Worm (Caenorhabditis elegans): ENCODE data around the gene F34H10.1.
"Not testable (repeated sequence)": the region's sequence is repeated elsewhere in the genome, so short reads cannot be mapped to it uniquely, and the experiment has no call there.

The F34H10.1 gene

ce11 chrX:9625824-9626223, at the start of gene F34H10.1:
F34H10.1 (plus strand) TSS chrX:9626124.
- TF ChIP-seq F37D6.2, ceh-62, egl-27 (tag; optimal IDR thresholded peaks at IDR 0.05): not testable (repeated sequence)

DNA sequence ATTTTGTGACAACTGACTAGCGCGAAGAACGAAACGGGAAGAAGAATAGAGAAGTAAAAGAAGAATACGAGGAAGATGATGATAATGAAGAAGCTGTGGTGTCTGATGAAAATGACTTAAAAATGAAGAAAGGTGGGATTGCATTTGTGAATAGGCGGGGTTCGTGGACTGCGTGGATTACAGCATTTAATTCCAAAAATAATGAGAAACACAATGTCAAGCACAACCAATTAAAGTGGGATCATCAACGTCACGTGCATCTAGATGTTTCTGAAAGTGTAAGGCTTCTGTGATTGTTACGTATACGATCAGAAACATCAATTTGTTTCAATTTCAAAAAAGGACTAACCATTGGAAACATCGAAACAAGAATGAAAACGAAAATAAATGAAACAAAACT, 49.0 kb upstream of the F34H10.1 start, which contains the start of gene glb-17:
TSS of gene glb-17 (minus strand) at position 101 of the 400 bp plus-strand sequence.
- TF ChIP-seq unc-62 (GFP tag; optimal IDR thresholded peaks at IDR 0.05 in 1 of 2): peak in 1 of 2 experiments; percentile 43
- no peak for TF ChIP-seq unc-62 (tag; optimal IDR thresholded peaks at IDR 0.05)
- TF ChIP-seq pha-4 (GFP tag; IDR thresholded peaks at IDR 0.05): no peak
- no peak for TF ChIP-seq pha-4 (tag; optimal IDR thresholded peaks at IDR 0.05)

DNA sequence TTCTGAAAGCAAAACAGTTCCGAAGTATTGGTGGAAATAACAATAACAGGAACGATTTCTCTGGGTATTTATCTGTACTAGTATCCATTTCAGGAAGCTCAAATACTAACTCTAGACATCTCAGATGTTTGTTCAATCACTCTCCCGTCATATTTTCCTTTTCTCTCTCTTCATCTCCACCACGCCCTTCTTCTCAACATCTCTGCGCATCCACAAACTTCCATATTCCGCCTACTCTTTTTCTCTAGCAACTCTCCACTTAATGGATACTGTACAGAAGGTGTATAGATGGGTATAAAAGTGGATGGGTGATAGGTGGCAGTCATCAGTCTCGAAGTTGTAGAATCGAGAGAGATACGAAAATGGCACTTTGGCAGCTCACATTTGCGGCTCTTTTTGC, 41.6 kb upstream of the F34H10.1 start, which contains the start of gene gpx-5:
TSS of gene gpx-5 (plus strand) at position 336 of the 400 bp plus-strand sequence.
- TF ChIP-seq mxl-3 (GFP tag; optimal IDR thresholded peaks at IDR 0.05) (peak; percentile 14), dve-1 (tag; optimal IDR thresholded peaks at IDR 0.05; ENCODE audit: insufficient read depth) (peak; percentile 1), mdl-1 (tag; optimal IDR thresholded peaks at IDR 0.05) (peak in 1 of 2 experiments; percentile 30), aha-1 (tag) (peak; percentile 12), nhr-28 (tag; optimal IDR thresholded peaks at IDR 0.05) (peak; percentile 35), unc-62 (GFP tag; optimal IDR thresholded peaks at IDR 0.05 in 1 of 2) (peak in 1 of 2 experiments; percentile 87), unc-62 (tag; optimal IDR thresholded peaks at IDR 0.05) (no peak), T20F7.1 (GFP tag; optimal IDR thresholded peaks at IDR 0.05) (no peak), D1046.2 (GFP tag; IDR thresholded peaks at IDR 0.05) (no peak), set-16 (GFP tag; IDR thresholded peaks at IDR 0.05) (no peak)

DNA sequence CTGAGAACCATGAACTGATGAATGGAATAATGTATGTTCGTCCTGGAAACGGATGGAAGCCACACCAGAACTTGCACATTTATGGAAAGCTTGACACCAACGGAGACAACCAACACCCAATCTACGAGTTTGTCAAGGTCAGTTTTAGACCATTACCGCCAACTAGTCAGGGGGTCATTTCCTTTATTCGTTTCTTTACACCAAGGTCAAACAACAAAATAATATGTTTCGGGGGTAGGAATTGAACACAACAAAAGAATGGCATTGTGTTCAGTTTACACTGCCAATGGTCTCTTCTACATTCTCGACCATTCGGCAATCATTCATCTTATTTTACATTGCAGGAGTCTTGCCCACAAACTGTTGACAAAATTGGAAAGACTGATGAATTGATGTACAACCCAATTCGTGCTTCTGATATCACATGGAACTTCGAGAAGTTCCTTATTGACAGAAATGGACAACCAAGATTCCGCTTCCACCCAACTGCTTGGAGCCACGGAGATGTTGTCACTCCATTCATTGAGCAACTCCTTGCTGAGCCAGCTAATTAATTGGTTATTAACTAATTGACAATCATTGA, 40.2 kb upstream of the F34H10.1 start:
- TF ChIP-seq lin-13 (GFP tag; optimal IDR thresholded peaks at IDR 0.05) (no peak), duxl-1 (tag; optimal IDR thresholded peaks at IDR 0.05; ENCODE audit: poor library complexity) (no peak), unc-62 (GFP tag; optimal IDR thresholded peaks at IDR 0.05 in 1 of 2) (peak in 1 of 2 experiments; percentile 96), unc-62 (tag; optimal IDR thresholded peaks at IDR 0.05) (no peak), F37D6.2 (tag; optimal IDR thresholded peaks at IDR 0.05) (no peak)

DNA sequence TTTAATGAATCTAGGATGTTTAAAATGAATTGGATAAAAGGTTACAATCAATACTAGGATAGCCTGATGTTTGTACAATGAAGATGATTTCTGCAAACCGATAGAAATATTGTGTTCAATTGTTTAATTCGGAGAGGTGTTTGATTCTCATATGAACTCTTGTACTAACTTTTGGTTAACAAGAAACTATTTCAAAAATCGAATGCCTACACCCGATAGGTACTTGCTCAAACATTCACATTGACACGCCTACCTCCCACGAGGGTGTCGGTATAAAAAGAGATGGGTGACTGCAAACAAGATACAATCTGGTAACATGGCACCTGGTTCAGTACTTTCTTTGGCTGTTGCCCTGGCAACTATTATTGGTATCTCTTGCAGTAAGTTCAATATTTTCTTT, 38.3 kb upstream of the F34H10.1 start, which contains the start of gene gpx-3:
TSS of gene gpx-3 (plus strand) at position 301 of the 400 bp plus-strand sequence.
- TF ChIP-seq aha-1 (tag): peak; percentile 15
- no peak for TF ChIP-seq arid-1 (GFP tag; conservative IDR thresholded peaks at IDR 0.05)
- TF ChIP-seq dmd-6 (GFP tag; IDR thresholded peaks at IDR 0.05): no peak
- no peak for TF ChIP-seq aly-2 (tag; optimal IDR thresholded peaks at IDR 0.05)

DNA sequence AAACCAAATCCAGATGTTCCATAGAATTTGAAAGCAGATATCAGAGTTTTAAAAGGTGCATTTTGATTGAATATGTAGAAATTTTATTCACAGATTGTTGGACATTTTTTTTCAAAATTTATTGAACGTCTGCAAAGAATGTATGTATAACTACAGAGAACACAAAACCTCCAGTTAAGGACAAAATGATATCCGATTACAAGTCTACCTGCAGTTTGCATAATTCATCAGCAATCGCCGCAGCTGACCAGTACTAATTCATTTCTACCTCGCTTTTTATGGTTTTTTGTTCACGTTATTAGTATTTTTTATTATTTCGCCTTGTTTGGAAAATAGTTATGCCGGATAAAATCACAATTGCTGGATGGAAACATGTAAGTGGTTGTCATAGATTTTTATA, 36.8 kb upstream of the F34H10.1 start, which contains the start of gene del-8:
TSS of gene del-8 (plus strand) at position 301 of the 400 bp plus-strand sequence.
- TF ChIP-seq nhr-6 (tag; optimal IDR thresholded peaks at IDR 0.05) (no peak), pha-4 (GFP tag; IDR thresholded peaks at IDR 0.05) (no peak), pha-4 (tag; optimal IDR thresholded peaks at IDR 0.05) (no peak), fkh-10 (GFP tag; optimal IDR thresholded peaks at IDR 0.05) (no peak), nhr-42 (GFP tag; IDR thresholded peaks at IDR 0.05) (no peak), nhr-10 (tag; optimal IDR thresholded peaks at IDR 0.05) (no peak)

DNA sequence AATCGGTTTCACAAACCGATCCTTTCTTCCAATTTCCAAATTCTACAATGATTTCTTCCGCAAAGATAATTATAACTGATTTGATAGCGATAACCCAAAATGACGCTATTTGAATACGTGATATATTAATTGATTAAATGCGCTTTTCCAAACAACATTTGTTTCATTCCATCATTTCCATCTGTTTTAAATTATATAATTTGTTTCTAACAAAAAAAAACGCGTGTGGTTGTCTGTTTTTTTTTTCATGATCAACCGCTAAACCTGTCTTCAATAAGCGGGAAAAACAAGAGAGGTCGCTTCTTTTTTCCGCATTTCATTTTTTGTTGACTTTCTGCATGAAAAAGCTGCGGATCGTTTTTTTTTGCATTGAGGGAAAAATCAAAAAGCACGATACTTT, 28.6 kb upstream of the F34H10.1 start:
- no peak for TF ChIP-seq lin-1 (GFP tag; IDR thresholded peaks at IDR 0.05)
- TF ChIP-seq dmd-8 (GFP tag; IDR thresholded peaks at IDR 0.05): no peak
- no peak for TF ChIP-seq pha-4 (GFP tag; IDR thresholded peaks at IDR 0.05)
- no peak for TF ChIP-seq pha-4 (tag; optimal IDR thresholded peaks at IDR 0.05)
- no peak for TF ChIP-seq F44E2.7 (GFP tag; IDR thresholded peaks at IDR 0.05)
- TF ChIP-seq daf-8 (GFP tag; IDR thresholded peaks at IDR 0.05): no peak
- TF ChIP-seq T26A8.4 (GFP tag; IDR thresholded peaks at IDR 0.05): no peak
- TF ChIP-seq nhr-28 (tag; optimal IDR thresholded peaks at IDR 0.05): no peak
- TF ChIP-seq nhr-76 (tag; optimal IDR thresholded peaks at IDR 0.05): no peak
- no peak for TF ChIP-seq nhr-25 (tag; optimal IDR thresholded peaks at IDR 0.05; ENCODE audit: borderline replicate concordance, insufficient read depth)
- TF ChIP-seq lin-15B (tag; optimal IDR thresholded peaks at IDR 0.05): no peak
- no peak for TF ChIP-seq rbr-2 (tag; optimal IDR thresholded peaks at IDR 0.05)
- TF ChIP-seq php-3 (GFP tag; IDR thresholded peaks at IDR 0.05): no peak
- TF ChIP-seq duxl-1 (tag; optimal IDR thresholded peaks at IDR 0.05; ENCODE audit: poor library complexity): no peak
- no peak for TF ChIP-seq lir-3 (tag; optimal IDR thresholded peaks at IDR 0.05)
- no peak for TF ChIP-seq nhr-48 (tag; optimal IDR thresholded peaks at IDR 0.05)
- no peak for TF ChIP-seq lin-38 (GFP tag; IDR thresholded peaks at IDR 0.05)
- no peak for TF ChIP-seq hmg-1.1 (GFP tag; IDR thresholded peaks at IDR 0.05)
- TF ChIP-seq pqm-1 (tag; optimal IDR thresholded peaks at IDR 0.05): no peak
